Fruit fly (Drosophila melanogaster) whole organism, embryonic: ENCODE results near the gene CG13917.

ENCODE experiments used
- Abd-B ChIP-seq: fragments of 200-800 bp; sonication (Bioruptor generic); optimal IDR thresholded peaks from 2 replicates; lab custom pipeline; 2018; ENCODE audit warnings: missing biosample characterization, mild to moderate bottlenecking, missing genetic modification characterization, moderate library complexity
- Blimp-1 ChIP-seq: fragments of 200-800 bp; sonication (Bioruptor generic); optimal IDR thresholded peaks from 3 replicates; lab custom pipeline; 2018; ENCODE audit warnings: missing biosample characterization, missing genetic modification characterization, mild to moderate bottlenecking, moderate library complexity, missing genetic modification reagents
- CG10209 ChIP-seq: fragments of 200-800 bp; sonication (Bioruptor generic); optimal IDR thresholded peaks from 3 replicates; lab custom pipeline; 2017; ENCODE audit warnings: missing biosample characterization, mild to moderate bottlenecking, missing genetic modification characterization, missing genetic modification reagents
- CG13624 ChIP-seq: fragments of 200-800 bp; sonication (Bioruptor generic); optimal IDR thresholded peaks from 2 replicates; lab custom pipeline; 2016; ENCODE audit warnings: missing biosample characterization, missing genetic modification characterization
- CG17359 ChIP-seq: fragments of 200-800 bp; sonication (Bioruptor generic); optimal IDR thresholded peaks from 3 replicates; lab custom pipeline; 2018; ENCODE audit warnings: missing biosample characterization, mild to moderate bottlenecking, missing genetic modification characterization, moderate library complexity
- CG17385 ChIP-seq: fragments of 200-800 bp; sonication (Bioruptor generic); optimal IDR thresholded peaks from 3 replicates; lab custom pipeline; 2018; ENCODE audit warnings: missing biosample characterization, mild to moderate bottlenecking, missing genetic modification characterization
- CG2875 ChIP-seq: fragments of 200-800 bp; sonication (Bioruptor generic); optimal IDR thresholded peaks from 2 replicates; lab custom pipeline; 2017; ENCODE audit warnings: missing biosample characterization, mild to moderate bottlenecking, missing genetic modification characterization, missing genetic modification reagents
- CG30431 ChIP-seq: fragments of 200-800 bp; sonication (Bioruptor generic); optimal IDR thresholded peaks from 2 replicates; lab custom pipeline; 2017; ENCODE audit warnings: missing biosample characterization, missing genetic modification characterization
- CG31365 ChIP-seq: fragments of 200-800 bp; sonication (Bioruptor generic); optimal IDR thresholded peaks from 2 replicates; lab custom pipeline; 2018; ENCODE audit warnings: missing biosample characterization, mild to moderate bottlenecking, missing genetic modification characterization
- CG32532 ChIP-seq: fragments of 200-800 bp; sonication (Bioruptor generic); IDR thresholded peaks from 2 replicates; pipeline ENCODE4 v1.3.6; 2022; ENCODE audit warnings: missing biosample characterization, missing genetic modification characterization
- CG4424 ChIP-seq: fragments of 200-800 bp; sonication (Bioruptor generic); optimal IDR thresholded peaks from 3 replicates; lab custom pipeline; 2016; ENCODE audit warnings: missing biosample characterization, missing genetic modification characterization
- CG6689 ChIP-seq: fragments of 200-800 bp; sonication (Bioruptor generic); IDR thresholded peaks from 2 replicates; pipeline ENCODE4 v1.3.6; 2022; ENCODE audit warnings: missing biosample characterization, missing genetic modification characterization
- CG7745 ChIP-seq: fragments of 200-800 bp; sonication (Bioruptor generic); optimal IDR thresholded peaks from 2 replicates; lab custom pipeline; 2018; ENCODE audit warnings: missing biosample characterization, mild to moderate bottlenecking, missing genetic modification characterization, moderate library complexity
- CG7987 ChIP-seq: fragments of 200-800 bp; sonication (Bioruptor generic); optimal IDR thresholded peaks from 2 replicates; lab custom pipeline; 2018; ENCODE audit warnings: missing biosample characterization, mild to moderate bottlenecking, missing genetic modification characterization, moderate library complexity
- Camta ChIP-seq: fragments of 200-800 bp; sonication (Bioruptor generic); optimal IDR thresholded peaks from 2 replicates; lab custom pipeline; 2016; ENCODE audit warnings: missing biosample characterization, missing genetic modification characterization
- D19A ChIP-seq: fragments of 200-800 bp; optimal IDR thresholded peaks from 3 replicates; lab custom pipeline; 2019; ENCODE audit warnings: missing biosample characterization, mild to moderate bottlenecking, missing genetic modification characterization, moderate library complexity
- Dek ChIP-seq: fragments of 200-800 bp; sonication (Bioruptor generic); optimal IDR thresholded peaks from 3 replicates; lab custom pipeline; 2019; ENCODE audit warnings: missing biosample characterization, mild to moderate bottlenecking, missing genetic modification characterization, moderate library complexity
- Dp ChIP-seq: fragments of 200-800 bp; sonication (Bioruptor generic); optimal IDR thresholded peaks from 2 replicates; lab custom pipeline; 2018; ENCODE audit warnings: missing biosample characterization, mild to moderate bottlenecking, missing genetic modification characterization, moderate library complexity
- Ets97D ChIP-seq: fragments of 200-800 bp; sonication (Bioruptor generic); optimal IDR thresholded peaks from 3 replicates; lab custom pipeline; 2016; ENCODE audit warnings: missing biosample characterization, missing genetic modification characterization
- Fer2 ChIP-seq: fragments of 200-800 bp; sonication (Bioruptor generic); optimal IDR thresholded peaks from 2 replicates; lab custom pipeline; 2018; ENCODE audit warnings: missing biosample characterization, mild to moderate bottlenecking, missing genetic modification characterization, moderate library complexity
- Fer3 ChIP-seq: fragments of 200-800 bp; sonication (Bioruptor generic); optimal IDR thresholded peaks from 2 replicates; lab custom pipeline; 2018; ENCODE audit warnings: missing biosample characterization, mild to moderate bottlenecking, missing genetic modification characterization, moderate library complexity
- GATAe ChIP-seq: fragments of 200-800 bp; sonication (Bioruptor generic); conservative IDR thresholded peaks from 2 replicates; pipeline ENCODE4 v1.3.6; 2022; ENCODE audit warnings: missing biosample characterization, missing genetic modification characterization
- Jarid2 ChIP-seq: fragments of 200-800 bp; sonication (Bioruptor generic); optimal IDR thresholded peaks from 3 replicates; lab custom pipeline; 2017; ENCODE audit warnings: mild to moderate bottlenecking, missing biosample characterization, missing genetic modification reagents, missing genetic modification characterization
- Lim3 ChIP-seq: fragments of 200-800 bp; sonication (Bioruptor generic); IDR thresholded peaks from 2 replicates; pipeline ENCODE4 v1.3.6; 2022; ENCODE audit warnings: missing biosample characterization, missing genetic modification characterization
- Myb ChIP-seq: fragments of 200-800 bp; sonication (Bioruptor generic); optimal IDR thresholded peaks from 2 replicates; lab custom pipeline; 2016; ENCODE audit warnings: missing biosample characterization, missing genetic modification characterization
- Pdp1 ChIP-seq, 2 experiments: fragments of 200-800 bp; sonication (Bioruptor generic); optimal IDR thresholded peaks; 3 replicates each; lab custom pipeline; 2016; ENCODE audit warnings: missing biosample characterization in 2 of 2, missing genetic modification characterization in 2 of 2, mild to moderate bottlenecking in 1 of 2, moderate library complexity in 1 of 2
- YL-1 ChIP-seq: fragments of 200-800 bp; sonication (Bioruptor generic); optimal IDR thresholded peaks from 3 replicates; lab custom pipeline; 2017; ENCODE audit warnings: missing biosample characterization, mild to moderate bottlenecking, missing genetic modification characterization
- crol ChIP-seq: fragments of 200-800 bp; sonication (Bioruptor generic); IDR thresholded peaks from 2 replicates; pipeline ENCODE4 v1.3.6; 2022; ENCODE audit warnings: missing biosample characterization, missing genetic modification characterization
- crp ChIP-seq, 2 experiments: fragments of 200-800 bp; sonication (Bioruptor generic); optimal IDR thresholded peaks; 2 replicates in 1 of 2; 3 replicates in 1 of 2; lab custom pipeline; 2017; ENCODE audit warnings: missing biosample characterization in 2 of 2, missing genetic modification characterization in 2 of 2, mild to moderate bottlenecking in 1 of 2, moderate library complexity in 1 of 2
- dan ChIP-seq: fragments of 200-800 bp; sonication (Bioruptor generic); IDR thresholded peaks from 2 replicates; pipeline ENCODE4 v1.3.6; 2022; ENCODE audit warnings: missing biosample characterization, missing genetic modification characterization
- dysf ChIP-seq: fragments of 200-800 bp; sonication (Bioruptor generic); IDR thresholded peaks from 3 replicates; pipeline ENCODE4 v1.3.6; 2022; ENCODE audit warnings: missing biosample characterization, missing genetic modification characterization
- gcm ChIP-seq: fragments of 200-800 bp; sonication (Bioruptor generic); optimal IDR thresholded peaks from 2 replicates; lab custom pipeline; 2019; ENCODE audit warnings: missing biosample characterization, mild to moderate bottlenecking, missing genetic modification characterization, moderate library complexity
- her ChIP-seq: fragments of 200-800 bp; sonication (Bioruptor generic); optimal IDR thresholded peaks from 2 replicates; lab custom pipeline; 2016; ENCODE audit warnings: missing biosample characterization, missing genetic modification characterization
- lov ChIP-seq, 2 experiments: fragments of 200-800 bp in 1 of 2; fragments of >200 bp in 1 of 2; sonication (Bioruptor generic) in 1 of 2; IDR thresholded peaks in 1 of 2; optimal IDR thresholded peaks in 1 of 2; 2 replicates in 1 of 2; 3 replicates in 1 of 2; pipeline versions ENCODE4 v1.3.6 to Lab custom; 2017 to 2022; ENCODE audit warnings: missing biosample characterization in 1 of 2, missing genetic modification characterization in 1 of 2
- peb ChIP-seq: fragments of 200-800 bp; sonication (Bioruptor generic); IDR thresholded peaks from 2 replicates; pipeline ENCODE4 v1.3.6; 2022; ENCODE audit warnings: missing biosample characterization, missing genetic modification characterization
- repo ChIP-seq: fragments of 200-800 bp; sonication (Bioruptor generic); optimal IDR thresholded peaks from 2 replicates; lab custom pipeline; 2016; ENCODE audit warnings: missing biosample characterization, missing genetic modification characterization
- slp2 ChIP-seq: fragments of 200-800 bp; sonication (Bioruptor generic); optimal IDR thresholded peaks from 2 replicates; lab custom pipeline; 2016; ENCODE audit warnings: missing biosample characterization, missing genetic modification characterization
- sna ChIP-seq: fragments of 200-800 bp; sonication (Bioruptor generic); IDR thresholded peaks from 2 replicates; pipeline ENCODE4 v1.3.6; 2022; ENCODE audit warnings: missing biosample characterization, missing genetic modification characterization; ENCODE audit not compliant: partially characterized antibody
- ttk ChIP-seq: fragments of 200-800 bp; sonication (Bioruptor generic); IDR thresholded peaks from 2 replicates; pipeline ENCODE4 v2.1.2; 2022; ENCODE audit warnings: missing biosample characterization, missing genetic modification characterization
- wek ChIP-seq: fragments of 200-800 bp; sonication (Bioruptor generic); optimal IDR thresholded peaks from 3 replicates; lab custom pipeline; 2018; ENCODE audit warnings: missing biosample characterization, mild to moderate bottlenecking, missing genetic modification characterization, moderate library complexity
- z ChIP-seq: fragments of 200-800 bp; sonication (Bioruptor generic); IDR thresholded peaks from 3 replicates; pipeline ENCODE4 v1.3.6; 2022; ENCODE audit warnings: missing biosample characterization, missing genetic modification characterization

The CG13917 gene

DNA sequence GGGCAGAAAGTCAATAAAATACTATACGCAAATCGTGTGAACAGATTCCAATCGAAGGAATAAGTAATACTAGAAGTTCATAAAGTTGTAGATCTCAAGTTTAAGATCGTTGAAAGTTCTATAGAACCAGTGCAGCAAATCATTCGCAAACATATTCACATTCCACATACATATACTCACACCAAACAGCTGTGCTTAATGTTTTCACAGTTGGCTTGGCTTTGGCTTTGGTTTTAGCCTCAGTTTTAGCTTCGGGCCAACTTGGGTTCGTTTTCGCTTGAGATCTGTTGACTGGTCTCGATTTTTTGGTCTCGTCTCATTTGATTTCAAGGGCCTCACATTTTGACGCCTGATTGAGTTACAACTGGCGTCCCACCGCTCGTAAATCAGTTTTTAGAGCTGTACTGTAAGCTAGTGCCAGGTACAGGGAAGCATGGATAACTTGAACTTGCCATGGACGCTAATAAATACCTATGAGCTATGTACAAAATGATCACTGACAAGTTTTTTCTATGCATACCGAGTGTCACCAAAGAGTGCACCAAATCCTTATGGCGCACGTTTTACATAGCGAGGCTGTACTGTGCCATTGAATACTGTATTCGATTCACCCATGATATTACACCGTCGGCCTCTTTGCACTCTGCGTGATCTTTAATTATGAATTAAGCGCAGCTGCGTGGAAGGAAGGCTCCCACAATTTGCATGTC lies 10.8 kb downstream of the CG13917 start (continued):
- peak in 1 of 2 experiments; percentile 8 for TF ChIP-seq crp (GFP tag; optimal IDR thresholded peaks at IDR 0.05; lab: Kevin White, UChicago)
- peak; percentile 87 for TF ChIP-seq CG6689
- no peak for TF ChIP-seq gcm (GFP tag; lab: Kevin White, UChicago)
- TF ChIP-seq Myb (GFP tag; lab: Kevin White, UChicago): peak; percentile 66
- peak; percentile 49 for TF ChIP-seq Dek (tag; lab: Kevin White, UChicago)
- peak; percentile 80 for TF ChIP-seq CG4424
- peak; percentile 87 for TF ChIP-seq CG13624 (GFP tag; lab: Kevin White, UChicago)
- no peak for TF ChIP-seq sna (GFP tag; lab: Robert Waterston, UW)
- peak; percentile 77 for TF ChIP-seq repo
- no peak for TF ChIP-seq YL-1 (GFP tag; lab: Kevin White, UChicago)
- TF ChIP-seq ttk (GFP tag; lab: Robert Waterston, UW): peak; percentile 82
- TF ChIP-seq Camta (GFP tag; lab: Kevin White, UChicago): peak; percentile 82
- no peak for TF ChIP-seq CG7745 (tag; lab: Kevin White, UChicago)
- TF ChIP-seq CG7987 (GFP tag; lab: Kevin White, UChicago): peak; percentile 47
- TF ChIP-seq dysf (GFP tag; lab: Robert Waterston, UW): peak; percentile 94
- TF ChIP-seq D19A (tag; lab: Kevin White, UChicago): peak; percentile 59
- peak; percentile 70 for TF ChIP-seq CG10209 (GFP tag; lab: Kevin White, UChicago)
- TF ChIP-seq slp2: peak; percentile 60
- peak; percentile 83 to 88 for TF ChIP-seq Pdp1 (GFP tag; optimal IDR thresholded peaks at IDR 0.05; lab: Kevin White, UChicago)
- no peak for TF ChIP-seq Dp (GFP tag; lab: Kevin White, UChicago)
- peak; percentile 65 for TF ChIP-seq peb (GFP tag; lab: Robert Waterston, UW)
- TF ChIP-seq Ets97D (GFP tag; lab: Kevin White, UChicago): peak; percentile 58
- TF ChIP-seq z (GFP tag; lab: Robert Waterston, UW): peak; percentile 72; the same call in 2 of the 3 replicates
- peak; percentile 48; the same call in 1 of the 2 replicates for TF ChIP-seq Lim3
- peak; percentile 83 for TF ChIP-seq her (GFP tag; lab: Kevin White, UChicago)
- peak; percentile 64 for TF ChIP-seq dan
- TF ChIP-seq Blimp-1 (GFP tag; lab: Kevin White, UChicago): peak; percentile 72
- TF ChIP-seq crol (GFP tag; lab: Robert Waterston, UW): 0 out of 2 replicates have a peak, but pooled peaks have one; percentile 16
- peak; percentile 78 for TF ChIP-seq Abd-B (GFP tag; lab: Kevin White, UChicago)
- TF ChIP-seq GATAe (GFP tag; lab: Robert Waterston, UW): peak; percentile 64; the same call in 1 of the 2 replicates
- TF ChIP-seq wek (GFP tag; lab: Kevin White, UChicago): peak; percentile 58
- peak; percentile 86 for TF ChIP-seq CG17359 (tag; lab: Kevin White, UChicago)
- peak; percentile 38 for TF ChIP-seq Jarid2
- TF ChIP-seq Fer2 (tag; lab: Kevin White, UChicago): peak; percentile 61
- TF ChIP-seq CG32532: peak; percentile 91
- peak; percentile 22 for TF ChIP-seq CG2875 (GFP tag; lab: Kevin White, UChicago)
- no peak for TF ChIP-seq lov (optimal IDR thresholded peaks at IDR 0.05; lab: Kevin White, UChicago)
- peak; percentile 78; the same call in 2 of the 3 replicates for TF ChIP-seq lov (GFP tag; IDR thresholded peaks at IDR 0.05; lab: Robert Waterston, UW)
- TF ChIP-seq CG31365: peak; percentile 58
- TF ChIP-seq CG30431: peak; percentile 76
- TF ChIP-seq Fer3: peak; percentile 83
- TF ChIP-seq CG17385: peak; percentile 75
- TF ChIP-seq, all 482 proteins: peak for 389
